Worm (Caenorhabditis elegans): ENCODE measurements around the gene rif-1.2.
A peak's percentile ranks its signal among the peaks of the same experiment; 100 is the strongest.

rif-1.2 gene

DNA sequence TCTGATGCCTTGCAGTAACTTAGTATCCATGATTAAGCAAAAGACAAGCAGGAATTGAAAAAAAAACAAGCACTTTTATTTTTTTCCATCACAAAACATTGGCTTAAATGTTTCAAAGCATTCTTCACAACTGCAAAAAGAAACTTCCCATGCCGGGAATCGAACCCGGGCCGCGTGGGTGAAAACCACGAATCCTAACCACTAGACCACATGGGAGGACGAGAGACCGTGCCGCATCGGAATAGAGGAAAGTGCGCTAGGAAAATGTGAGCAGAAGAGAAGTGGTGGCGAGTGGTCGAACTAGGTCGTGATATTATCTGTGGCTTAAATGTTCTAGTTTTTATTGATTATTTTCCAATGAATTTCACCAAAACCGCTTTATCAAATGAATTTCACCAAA, 3.7 kb downstream of the rif-1.2 start (continued):
- TF ChIP-seq pqm-1 (tag; optimal IDR thresholded peaks at IDR 0.05) (no peak), tag-97 (GFP tag; IDR thresholded peaks at IDR 0.05) (no peak), nhr-102 (tag; optimal IDR thresholded peaks at IDR 0.05) (no peak), unc-39 (tag; optimal IDR thresholded peaks at IDR 0.05) (no peak), F26F4.8 (GFP tag; conservative IDR thresholded peaks at IDR 0.05) (no peak), tra-1 (GFP tag; IDR thresholded peaks at IDR 0.05) (peak; percentile 24; the same call in 1 of the 2 replicates), ces-1 (GFP tag; optimal IDR thresholded peaks at IDR 0.05) (no peak), ctbp-1 (GFP tag; IDR thresholded peaks at IDR 0.05) (peak; percentile 68; the same call in 1 of the 2 replicates), mxl-2 (GFP tag; conservative IDR thresholded peaks at IDR 0.05) (no peak), unc-62 (GFP tag; optimal IDR thresholded peaks at IDR 0.05 in 1 of 2) (no peak), unc-62 (tag; optimal IDR thresholded peaks at IDR 0.05) (no peak), D1046.2 (GFP tag; IDR thresholded peaks at IDR 0.05) (no peak), duxl-1 (tag; optimal IDR thresholded peaks at IDR 0.05; ENCODE audit: poor library complexity) (peak; percentile 81), dpl-1 (GFP tag; optimal IDR thresholded peaks at IDR 0.05) (no peak), F49E8.2 (tag; optimal IDR thresholded peaks at IDR 0.05; ENCODE audit: borderline replicate concordance) (no peak), zip-2 (tag; optimal IDR thresholded peaks at IDR 0.05) (no peak), mdt-29 (GFP tag; IDR thresholded peaks at IDR 0.05) (no peak), nhr-11 (tag; optimal IDR thresholded peaks at IDR 0.05) (no peak), madf-5 (GFP tag; IDR thresholded peaks at IDR 0.05) (no peak), nhr-76 (tag; optimal IDR thresholded peaks at IDR 0.05) (no peak), php-3 (GFP tag; IDR thresholded peaks at IDR 0.05) (peak; percentile 65; the same call in 1 of the 2 replicates), dmd-6 (GFP tag; IDR thresholded peaks at IDR 0.05) (peak; percentile 55), ztf-7 (tag; optimal IDR thresholded peaks at IDR 0.05) (peak; percentile 59), T20F7.1 (GFP tag; optimal IDR thresholded peaks at IDR 0.05) (no peak), arid-1 (GFP tag; conservative IDR thresholded peaks at IDR 0.05) (peak; percentile 73), attf-4 (tag; optimal IDR thresholded peaks at IDR 0.05) (no peak), unc-130 (GFP tag; optimal IDR thresholded peaks at IDR 0.05) (no peak), zfp-2 (tag; optimal IDR thresholded peaks at IDR 0.05) (no peak), lin-39 (tag; optimal IDR thresholded peaks at IDR 0.05) (no peak), hlh-11 (tag; optimal IDR thresholded peaks at IDR 0.05) (peak; percentile 53), jun-1 (tag; optimal IDR thresholded peaks at IDR 0.05) (no peak), dmd-9 (GFP tag; IDR thresholded peaks at IDR 0.05) (peak; percentile 60; the same call in 1 of the 2 replicates), zag-1 (tag; optimal IDR thresholded peaks at IDR 0.05) (no peak), lsy-2 (tag; optimal IDR thresholded peaks at IDR 0.05) (no peak), lin-15B (tag; optimal IDR thresholded peaks at IDR 0.05) (no peak), daf-19 (GFP tag; conservative IDR thresholded peaks at IDR 0.05) (no peak), nhr-6 (tag; optimal IDR thresholded peaks at IDR 0.05) (no peak), zfp-3 (GFP tag; conservative IDR thresholded peaks at IDR 0.05) (no peak), set-16 (GFP tag; IDR thresholded peaks at IDR 0.05) (no peak), snpc-4 (tag; optimal IDR thresholded peaks at IDR 0.05) (no peak), ama-1 (optimal IDR thresholded peaks at IDR 0.05) (no peak), vab-7 (GFP tag; IDR thresholded peaks at IDR 0.05) (peak; percentile 75), mdl-1 (tag; optimal IDR thresholded peaks at IDR 0.05) (peak in 1 of 2 experiments; percentile 72), pha-4 (GFP tag; IDR thresholded peaks at IDR 0.05) (no peak), pha-4 (tag; optimal IDR thresholded peaks at IDR 0.05) (no peak), ceh-44 (GFP tag; IDR thresholded peaks at IDR 0.05) (no peak; the same call in 1 of the 2 replicates), Y48G9A.11 (GFP tag; IDR thresholded peaks at IDR 0.05) (peak; percentile 43; the same call in 1 of the 2 replicates), ZK337.2 (GFP tag; IDR thresholded peaks at IDR 0.05) (no peak), nhr-237 (tag; optimal IDR thresholded peaks at IDR 0.05) (no peak), mes-2 (tag; optimal IDR thresholded peaks at IDR 0.05; ENCODE audit: poor library complexity, severe bottlenecking) (peak; percentile 81), hif-1 (tag; optimal IDR thresholded peaks at IDR 0.05) (peak in 1 of 2 experiments; percentile 27), aly-2 (tag; optimal IDR thresholded peaks at IDR 0.05) (no peak)
